Worm (Caenorhabditis elegans) whole organism, L4/young adult: ENCODE measurements around the gene T27A10.5.

Source experiments
- W03F9.2 ChIP-seq: fragments of 150-350 bp; optimal IDR thresholded peaks from 2 replicates; lab custom pipeline; 2014; ENCODE audit warnings: missing biosample characterization, missing genetic modification characterization
- dao-5 ChIP-seq: sonication (generic microtip); optimal IDR thresholded peaks from 2 replicates; lab custom pipeline; 2016; ENCODE audit warnings: missing genotype, missing genetic modification characterization, moderate library complexity, missing compliant biosample characterization
- him-1 ChIP-seq: sonication (generic microtip); optimal IDR thresholded peaks from 2 replicates; lab custom pipeline; 2016; ENCODE audit warnings: missing genotype, missing genetic modification reagents, missing genetic modification characterization, missing compliant biosample characterization

- TF ChIP-seq W03F9.2 (no peak), him-1 (tag; lab: Kevin White, UChicago) (no peak), dao-5 (no peak)
These were observed 17.5 kb downstream of the T27A10.5 start for ce11 chrX:3555930-3556329.
